Worm (Caenorhabditis elegans): ENCODE data around the gene cest-26.

DNA sequence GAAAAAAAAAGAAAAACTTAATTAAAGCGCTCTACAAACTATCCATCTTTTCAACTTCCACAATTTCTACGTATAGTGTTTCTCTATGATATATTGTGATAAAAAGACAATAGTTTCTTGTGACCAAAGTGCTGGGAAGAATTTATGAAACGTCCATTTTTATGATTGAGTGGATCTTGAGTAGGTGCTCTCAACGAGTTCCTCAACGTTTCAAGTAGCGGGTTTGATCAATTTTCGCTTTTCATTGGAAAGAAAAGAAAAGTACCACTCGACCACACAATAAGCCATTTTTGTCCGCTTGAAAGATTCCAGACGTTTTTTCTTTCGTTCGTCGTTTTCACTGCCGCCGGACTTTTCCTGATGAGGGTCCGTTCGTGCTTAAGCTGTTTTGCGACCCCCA, 40.0 kb downstream of the cest-26 start:
- TF ChIP-seq mep-1 (tag; optimal IDR thresholded peaks at IDR 0.05) (no peak), nhr-19 (GFP tag; conservative IDR thresholded peaks at IDR 0.05) (no peak), jun-1 (tag; optimal IDR thresholded peaks at IDR 0.05) (no peak), ztf-4 (tag; optimal IDR thresholded peaks at IDR 0.05) (no peak), hlh-4 (tag; optimal IDR thresholded peaks at IDR 0.05) (no peak), nhr-76 (tag; optimal IDR thresholded peaks at IDR 0.05) (no peak), dpl-1 (GFP tag; optimal IDR thresholded peaks at IDR 0.05) (no peak)

Measured in whole organism, L1 larva.